Fruit fly (Drosophila melanogaster) whole organism, embryonic: ENCODE measurements around the gene CG13893.

Experiments used
- Atf6 ChIP-seq: fragments of 200-800 bp; sonication (Bioruptor generic); IDR thresholded peaks from 2 replicates; pipeline ENCODE4 v1.3.6; 2022; ENCODE audit warnings: missing biosample characterization, missing genetic modification characterization
- BtbVII ChIP-seq: fragments of 200-800 bp; sonication (Bioruptor generic); optimal IDR thresholded peaks from 3 replicates; lab custom pipeline; 2017; ENCODE audit warnings: missing biosample characterization, mild to moderate bottlenecking, missing genetic modification characterization
- CG12155 ChIP-seq: fragments of 200-800 bp; sonication (Bioruptor generic); optimal IDR thresholded peaks from 3 replicates; lab custom pipeline; 2016; ENCODE audit warnings: missing biosample characterization, missing genetic modification characterization
- CG12299 ChIP-seq: fragments of 200-800 bp; sonication (Bioruptor generic); optimal IDR thresholded peaks from 2 replicates; lab custom pipeline; 2018; ENCODE audit warnings: missing biosample characterization, mild to moderate bottlenecking, missing genetic modification characterization
- CG12942 ChIP-seq: fragments of 200-800 bp; sonication (Bioruptor generic); optimal IDR thresholded peaks from 3 replicates; lab custom pipeline; 2016; ENCODE audit warnings: missing biosample characterization, missing genetic modification characterization
- CG13624 ChIP-seq: fragments of 200-800 bp; sonication (Bioruptor generic); optimal IDR thresholded peaks from 2 replicates; lab custom pipeline; 2016; ENCODE audit warnings: missing biosample characterization, missing genetic modification characterization
- CG13775 ChIP-seq: fragments of 200-800 bp; sonication (Bioruptor generic); optimal IDR thresholded peaks from 3 replicates; lab custom pipeline; 2017; ENCODE audit warnings: missing biosample characterization, mild to moderate bottlenecking, missing genetic modification characterization
- CG14667 ChIP-seq: fragments of 200-800 bp; sonication (Bioruptor generic); IDR thresholded peaks from 2 replicates; pipeline ENCODE4 v1.3.6; 2022; ENCODE audit warnings: missing biosample characterization, missing genetic modification characterization
- CG1529 ChIP-seq: fragments of 200-800 bp; sonication (Bioruptor generic); optimal IDR thresholded peaks from 3 replicates; lab custom pipeline; 2018; ENCODE audit warnings: missing biosample characterization, missing genetic modification characterization
- CG16863 ChIP-seq: fragments of 200-800 bp; sonication (Bioruptor generic); optimal IDR thresholded peaks from 3 replicates; lab custom pipeline; 2016; ENCODE audit warnings: missing biosample characterization, missing genetic modification characterization
- CG17359 ChIP-seq: fragments of 200-800 bp; sonication (Bioruptor generic); optimal IDR thresholded peaks from 3 replicates; lab custom pipeline; 2018; ENCODE audit warnings: missing biosample characterization, mild to moderate bottlenecking, missing genetic modification characterization, moderate library complexity
- CG2712 ChIP-seq: fragments of 200-800 bp; optimal IDR thresholded peaks from 3 replicates; lab custom pipeline; 2019; ENCODE audit warnings: missing biosample characterization, mild to moderate bottlenecking, missing genetic modification characterization, moderate library complexity
- CG3065 ChIP-seq: fragments of 200-800 bp; sonication (Bioruptor generic); optimal IDR thresholded peaks from 2 replicates; lab custom pipeline; 2016; ENCODE audit warnings: missing biosample characterization, missing genetic modification characterization
- CG33557 ChIP-seq: fragments of 200-800 bp; sonication (Bioruptor generic); optimal IDR thresholded peaks from 2 replicates; lab custom pipeline; 2019; ENCODE audit warnings: missing biosample characterization, mild to moderate bottlenecking, missing genetic modification characterization, moderate library complexity
- CG4360 ChIP-seq: fragments of 200-800 bp; sonication (Bioruptor generic); IDR thresholded peaks from 2 replicates; pipeline ENCODE4 v1.3.6; 2022; ENCODE audit warnings: missing biosample characterization, missing genetic modification characterization
- CG4404 ChIP-seq: fragments of 200-800 bp; sonication (Bioruptor generic); IDR thresholded peaks from 2 replicates; pipeline ENCODE4 v1.3.6; 2022; ENCODE audit warnings: missing biosample characterization, missing genetic modification characterization
- CG4424 ChIP-seq: fragments of 200-800 bp; sonication (Bioruptor generic); optimal IDR thresholded peaks from 3 replicates; lab custom pipeline; 2016; ENCODE audit warnings: missing biosample characterization, missing genetic modification characterization
- CG6175 ChIP-seq: fragments of 200-800 bp; sonication (Bioruptor generic); IDR thresholded peaks from 3 replicates; pipeline ENCODE4 v1.3.6; 2022; ENCODE audit warnings: missing biosample characterization, missing genetic modification characterization
- CG6272 ChIP-seq: fragments of 200-800 bp; sonication (Bioruptor generic); IDR thresholded peaks from 2 replicates; pipeline ENCODE4 v1.3.6; 2022; ENCODE audit warnings: missing biosample characterization, missing genetic modification characterization
- CG7372 ChIP-seq: fragments of 200-800 bp; sonication (Bioruptor generic); IDR thresholded peaks from 2 replicates; pipeline ENCODE4 v1.3.6; 2022; ENCODE audit warnings: missing biosample characterization, missing genetic modification characterization
- CG7745 ChIP-seq: fragments of 200-800 bp; sonication (Bioruptor generic); optimal IDR thresholded peaks from 2 replicates; lab custom pipeline; 2018; ENCODE audit warnings: missing biosample characterization, mild to moderate bottlenecking, missing genetic modification characterization, moderate library complexity
- CG9817 ChIP-seq: fragments of 200-800 bp; sonication (Bioruptor generic); optimal IDR thresholded peaks from 2 replicates; lab custom pipeline; 2018; ENCODE audit warnings: missing biosample characterization, mild to moderate bottlenecking, missing genetic modification characterization, moderate library complexity
- CTCF ChIP-seq: fragments of 200-800 bp; sonication (Bioruptor generic); optimal IDR thresholded peaks from 2 replicates; lab custom pipeline; 2017; ENCODE audit warnings: missing biosample characterization, mild to moderate bottlenecking, missing genetic modification characterization, moderate library complexity
- Deaf1 ChIP-seq: fragments of 200-800 bp; optimal IDR thresholded peaks from 3 replicates; lab custom pipeline; 2019; ENCODE audit warnings: missing biosample characterization, mild to moderate bottlenecking, missing genetic modification characterization, moderate library complexity
- Dip3 ChIP-seq: fragments of 200-800 bp; sonication (Bioruptor generic); optimal IDR thresholded peaks from 3 replicates; lab custom pipeline; 2016; ENCODE audit warnings: missing biosample characterization, missing genetic modification characterization
- Dp ChIP-seq: fragments of 200-800 bp; sonication (Bioruptor generic); optimal IDR thresholded peaks from 2 replicates; lab custom pipeline; 2018; ENCODE audit warnings: missing biosample characterization, mild to moderate bottlenecking, missing genetic modification characterization, moderate library complexity
- Ets65A ChIP-seq: fragments of 200-800 bp; sonication (Bioruptor generic); peaks from one replicate; lab custom pipeline; 2016; ENCODE audit warnings: missing biosample characterization, missing genetic modification characterization
- HHEX ChIP-seq: fragments of 200-800 bp; sonication (Bioruptor generic); optimal IDR thresholded peaks from 3 replicates; lab custom pipeline; 2017; ENCODE audit warnings: missing biosample characterization, mild to moderate bottlenecking, missing genetic modification characterization, missing genetic modification reagents
- Med ChIP-seq: fragments of 200-800 bp; sonication (Bioruptor generic); peaks from one replicate; lab custom pipeline; 2016; ENCODE audit warnings: missing biosample characterization, missing genetic modification characterization, mild to moderate bottlenecking, inconsistent platforms, moderate library complexity
- Nf-YC ChIP-seq: fragments of 200-800 bp; optimal IDR thresholded peaks from 3 replicates; lab custom pipeline; 2019; ENCODE audit warnings: missing biosample characterization, mild to moderate bottlenecking, missing genetic modification characterization, moderate library complexity
- Sin3A ChIP-seq: fragments of >200 bp; optimal IDR thresholded peaks from 2 replicates; lab custom pipeline; 2018
- Sry-β ChIP-seq: fragments of 200-800 bp; sonication (Bioruptor generic); optimal IDR thresholded peaks from 2 replicates; lab custom pipeline; 2018; ENCODE audit warnings: missing biosample characterization, mild to moderate bottlenecking, missing genetic modification characterization, moderate library complexity
- Sry-δ ChIP-seq: fragments of 200-800 bp; sonication (Bioruptor generic); optimal IDR thresholded peaks from 2 replicates; lab custom pipeline; 2016; ENCODE audit warnings: missing biosample characterization, missing genetic modification characterization
- caup ChIP-seq: fragments of 200-800 bp; sonication (Bioruptor generic); optimal IDR thresholded peaks from 3 replicates; lab custom pipeline; 2017; ENCODE audit warnings: missing biosample characterization, mild to moderate bottlenecking, missing genetic modification characterization, moderate library complexity; ENCODE audit not compliant: severe bottlenecking
- dm ChIP-seq: fragments of 200-800 bp; sonication (Bioruptor generic); optimal IDR thresholded peaks from 3 replicates; lab custom pipeline; 2016; ENCODE audit warnings: missing biosample characterization, missing genetic modification characterization
- emc ChIP-seq: fragments of 200-800 bp; sonication (Bioruptor generic); optimal IDR thresholded peaks from 2 replicates; lab custom pipeline; 2016; ENCODE audit warnings: missing biosample characterization, missing genetic modification characterization
- gce ChIP-seq: fragments of 200-800 bp; sonication (Bioruptor generic); IDR thresholded peaks from 3 replicates; pipeline ENCODE4 v1.3.6; 2022; ENCODE audit warnings: missing biosample characterization, missing genetic modification characterization
- gem ChIP-seq: fragments of 200-800 bp; sonication (Bioruptor generic); optimal IDR thresholded peaks from 2 replicates; lab custom pipeline; 2019; ENCODE audit warnings: missing biosample characterization, mild to moderate bottlenecking, missing genetic modification characterization, moderate library complexity
- gro ChIP-seq: fragments of 200-800 bp; sonication (Bioruptor generic); optimal IDR thresholded peaks from 2 replicates; lab custom pipeline; 2016; ENCODE audit warnings: missing biosample characterization, missing genetic modification characterization
- hbn ChIP-seq: fragments of 200-800 bp; sonication (Bioruptor generic); IDR thresholded peaks from 2 replicates; pipeline ENCODE4 v1.3.6; 2022; ENCODE audit warnings: missing biosample characterization, missing genetic modification characterization; ENCODE audit not compliant: partially characterized antibody
- nau ChIP-seq: fragments of 200-800 bp; sonication (Bioruptor generic); optimal IDR thresholded peaks from 3 replicates; lab custom pipeline; 2017; ENCODE audit warnings: missing biosample characterization, mild to moderate bottlenecking, missing genetic modification characterization, missing genetic modification reagents
- otp ChIP-seq: fragments of 200-800 bp; sonication (Bioruptor generic); IDR thresholded peaks from 3 replicates; pipeline ENCODE4, ENCODE4 v1.3.6; 2022; ENCODE audit warnings: missing biosample characterization, missing genetic modification characterization
- row ChIP-seq: fragments of 200-800 bp; sonication (Bioruptor generic); IDR thresholded peaks from 3 replicates; pipeline ENCODE4 v1.3.6; 2022; ENCODE audit warnings: missing biosample characterization, missing genetic modification characterization
- run ChIP-seq: fragments of 200-800 bp; sonication (Bioruptor generic); optimal IDR thresholded peaks from 3 replicates; lab custom pipeline; 2018; ENCODE audit warnings: missing biosample characterization, mild to moderate bottlenecking, missing genetic modification characterization
- sisA ChIP-seq: fragments of 200-800 bp; sonication (Bioruptor generic); IDR thresholded peaks from 2 replicates; pipeline ENCODE4 v1.3.6; 2022; ENCODE audit warnings: missing biosample characterization, missing genetic modification characterization
- sna ChIP-seq: fragments of 200-800 bp; sonication (Bioruptor generic); IDR thresholded peaks from 2 replicates; pipeline ENCODE4 v1.3.6; 2022; ENCODE audit warnings: missing biosample characterization, missing genetic modification characterization; ENCODE audit not compliant: partially characterized antibody
- stc ChIP-seq: fragments of 200-800 bp; sonication (Bioruptor generic); IDR thresholded peaks from 2 replicates; pipeline ENCODE4 v1.3.6; 2022; ENCODE audit warnings: missing biosample characterization, missing genetic modification characterization
- tio ChIP-seq: fragments of 200-800 bp; sonication (Bioruptor generic); optimal IDR thresholded peaks from 2 replicates; lab custom pipeline; 2017; ENCODE audit warnings: missing biosample characterization, missing genetic modification characterization, inconsistent platforms
- tup ChIP-seq: fragments of 200-800 bp; sonication (Bioruptor generic); optimal IDR thresholded peaks from 2 replicates; lab custom pipeline; 2016; ENCODE audit warnings: missing biosample characterization, mild to moderate bottlenecking, missing genetic modification characterization, moderate library complexity
- twi ChIP-seq: fragments of 200-800 bp; optimal IDR thresholded peaks from 2 replicates; lab custom pipeline; 2019; ENCODE audit warnings: missing biosample characterization, mild to moderate bottlenecking, missing genetic modification characterization, moderate library complexity

Gene CG13893

dm6 chr3L:589290-590281 lies 14.2 kb downstream of the CG13893 start (continued):
- TF ChIP-seq CG13775 (GFP tag; lab: Kevin White, UChicago), result peak; percentile 97
- peak; percentile 91 for TF ChIP-seq Atf6
- peak; percentile 93 for TF ChIP-seq otp (GFP tag; lab: Robert Waterston, UW)
- peak; percentile 87 for TF ChIP-seq CG7372 (GFP tag; lab: Robert Waterston, UW)
- TF ChIP-seq CG9817 (tag; lab: Kevin White, UChicago), result peak; percentile 91
- TF ChIP-seq CG16863 (GFP tag; lab: Kevin White, UChicago), result peak; percentile 91
- TF ChIP-seq emc (GFP tag; lab: Kevin White, UChicago), result peak; percentile 81
- TF ChIP-seq CG12942, result peak; percentile 74
- TF ChIP-seq row (GFP tag; lab: Robert Waterston, UW), result peak; percentile 95
- peak; percentile 40 for TF ChIP-seq CG7745
- peak; percentile 76 for TF ChIP-seq tio (GFP tag; lab: Kevin White, UChicago)
- TF ChIP-seq gce (GFP tag; lab: Robert Waterston, UW), result peak; percentile 80; the same call in 2 of the 3 replicates
- TF ChIP-seq HHEX (GFP tag; lab: Kevin White, UChicago), result peak; percentile 88
- TF ChIP-seq sisA (GFP tag; lab: Robert Waterston, UW), result peak; percentile 93
- peak; percentile 93 for TF ChIP-seq CG13624 (GFP tag; lab: Kevin White, UChicago)
- peak; percentile 99 for TF ChIP-seq Med
- peak; percentile 83 for TF ChIP-seq BtbVII (GFP tag; lab: Kevin White, UChicago)
- TF ChIP-seq Nf-YC (tag; lab: Kevin White, UChicago), result peak; percentile 76
- peak; percentile 90 for TF ChIP-seq CG4404 (GFP tag; lab: Robert Waterston, UW)
- TF ChIP-seq CG3065, result peak; percentile 87
- peak; percentile 89 for TF ChIP-seq CG14667 (GFP tag; lab: Robert Waterston, UW)
- peak; percentile 77 for TF ChIP-seq gro (GFP tag; lab: Kevin White, UChicago)
- TF ChIP-seq sna (GFP tag; lab: Robert Waterston, UW), result no peak
- peak; percentile 72 for TF ChIP-seq run (tag; lab: Kevin White, UChicago)
- TF ChIP-seq nau (GFP tag; lab: Kevin White, UChicago), result no peak
- TF ChIP-seq CG4360 (GFP tag; lab: Robert Waterston, UW), result peak; percentile 62
- TF ChIP-seq Dp (GFP tag; lab: Kevin White, UChicago), result no peak
- TF ChIP-seq CG1529 (GFP tag; lab: Kevin White, UChicago), result peak; percentile 79
- no peak for TF ChIP-seq Sin3A (lab: Kevin White, UChicago)
- TF ChIP-seq Ets65A (GFP tag; lab: Kevin White, UChicago), result peak; percentile 99
- TF ChIP-seq CG33557 (GFP tag; lab: Kevin White, UChicago), result peak; percentile 88
- peak; percentile 90 for TF ChIP-seq CG17359 (tag; lab: Kevin White, UChicago)
- no peak for TF ChIP-seq hbn (GFP tag; lab: Robert Waterston, UW)
- TF ChIP-seq Sry-β, result peak; percentile 7
- peak; percentile 87 for TF ChIP-seq CG12155 (GFP tag; lab: Kevin White, UChicago)
- TF ChIP-seq CTCF (GFP tag; lab: Kevin White, UChicago), result peak; percentile 8
- TF ChIP-seq CG2712, result peak; percentile 93
- peak; percentile 71 for TF ChIP-seq CG12299 (tag; lab: Kevin White, UChicago)
- TF ChIP-seq tup (GFP tag; lab: Kevin White, UChicago), result peak; percentile 85
- peak; percentile 86 for TF ChIP-seq caup (GFP tag; lab: Kevin White, UChicago)
- TF ChIP-seq CG4424, result peak; percentile 87
- TF ChIP-seq stc, result peak; percentile 78
- TF ChIP-seq CG6272 (GFP tag; lab: Robert Waterston, UW), result peak; percentile 83
- peak; percentile 55 for TF ChIP-seq Sry-δ (GFP tag; lab: Kevin White, UChicago)
- TF ChIP-seq gem, result peak; percentile 91
- TF ChIP-seq Dip3 (GFP tag; lab: Kevin White, UChicago), result peak; percentile 89
- peak; percentile 86 for TF ChIP-seq CG6175 (GFP tag; lab: Robert Waterston, UW)
- TF ChIP-seq Deaf1 (tag; lab: Kevin White, UChicago), result peak; percentile 90
- TF ChIP-seq dm (GFP tag; lab: Kevin White, UChicago), result peak; percentile 84
- peak; percentile 75 for TF ChIP-seq twi
